Worm (Caenorhabditis elegans) whole organism, L1 larva: Measurements from ENCODE around the gene ador-1.

Experiments used
- C04F5.9 ChIP-seq: sonication (generic microtip); optimal IDR thresholded peaks from 2 replicates; lab custom pipeline; 2016; ENCODE audit warnings: missing genetic modification characterization, missing compliant biosample characterization
- F16B12.6 ChIP-seq: fragments of 150-350 bp; optimal IDR thresholded peaks from 2 replicates; lab custom pipeline; 2014; ENCODE audit warnings: missing biosample characterization, missing genetic modification characterization
- Y116A8C.19 ChIP-seq: sonication (generic microtip); optimal IDR thresholded peaks from 2 replicates; lab custom pipeline; 2016; ENCODE audit warnings: missing compliant biosample characterization, missing genetic modification characterization, borderline replicate concordance
- aha-1 ChIP-seq: fragments of 150-350 bp; optimal IDR thresholded peaks from 2 replicates; lab custom pipeline; 2014; ENCODE audit warnings: missing biosample characterization, missing genetic modification characterization
- alr-1 ChIP-seq: fragments of 200-800 bp; sonication (Bioruptor generic); optimal IDR thresholded peaks from 2 replicates; lab custom pipeline; 2018; ENCODE audit warnings: borderline replicate concordance, mild to moderate bottlenecking, missing genetic modification characterization, missing compliant biosample characterization
- aly-2 ChIP-seq: fragments of 150-350 bp; optimal IDR thresholded peaks from 2 replicates; lab custom pipeline; 2014; ENCODE audit warnings: missing biosample characterization, missing genetic modification characterization
- ceh-82 ChIP-seq, 3 experiments: fragments of 150-350 bp in 1 of 3; sonication (generic microtip) in 2 of 3; optimal IDR thresholded peaks; 2 replicates each; lab custom pipeline; 2014 to 2017; ENCODE audit warnings: missing biosample characterization in 3 of 3, missing genetic modification characterization in 3 of 3
- ceh-90 ChIP-seq: sonication (generic microtip); optimal IDR thresholded peaks from 2 replicates; lab custom pipeline; 2016; ENCODE audit warnings: missing genetic modification characterization, missing compliant biosample characterization
- dpl-1 ChIP-seq, 3 experiments: fragments of 150-350 bp in 2 of 3; sonication (generic microtip) in 1 of 3; optimal IDR thresholded peaks; 2 replicates each; lab custom pipeline; 2014 to 2017; ENCODE audit warnings: missing biosample characterization in 3 of 3, missing genetic modification characterization in 3 of 3, missing genetic modification reagents in 3 of 3
- efl-1 ChIP-seq, 4 experiments: fragments of 150-350 bp; optimal IDR thresholded peaks in 3 of 4; peaks in 1 of 4; 1 replicate in 1 of 4; 2 replicates in 3 of 4; lab custom pipeline; 2014; ENCODE audit warnings: missing biosample characterization in 2 of 4, missing genetic modification characterization in 2 of 4, missing genetic modification reagents in 2 of 4
- efl-3 ChIP-seq: fragments of 200-800 bp; sonication (Bioruptor generic); optimal IDR thresholded peaks from 2 replicates; lab custom pipeline; 2018; ENCODE audit warnings: mild to moderate bottlenecking, missing genetic modification characterization, missing compliant biosample characterization
- egl-13 ChIP-seq: sonication (generic microtip); optimal IDR thresholded peaks from 2 replicates; lab custom pipeline; 2016; ENCODE audit warnings: missing genotype, missing genetic modification reagents, missing genetic modification characterization, missing compliant biosample characterization
- elt-3 ChIP-seq, 6 experiments: fragments of 150-350 bp in 1 of 6; sonication (generic microtip); optimal IDR thresholded peaks; 2 replicates each; lab custom pipeline; 2017 to 2018; ENCODE audit warnings: missing biosample characterization in 6 of 6, missing genetic modification characterization in 6 of 6, inconsistent platforms in 1 of 6
- ets-5 ChIP-seq: fragments of 200-800 bp; sonication (Bioruptor generic); IDR thresholded peaks from 2 replicates; pipeline ENCODE4 v1.3.6; 2022; ENCODE audit warnings: missing genetic modification characterization, missing compliant biosample characterization
- fkh-10 ChIP-seq: sonication (generic microtip); optimal IDR thresholded peaks from 2 replicates; lab custom pipeline; 2017; ENCODE audit warnings: missing biosample characterization, missing genetic modification reagents, missing genetic modification characterization
- fkh-4 ChIP-seq: sonication (generic microtip); optimal IDR thresholded peaks from 2 replicates; lab custom pipeline; 2016; ENCODE audit warnings: missing compliant biosample characterization, missing genetic modification characterization, borderline replicate concordance
- fkh-8 ChIP-seq: sonication (generic microtip); optimal IDR thresholded peaks from 2 replicates; lab custom pipeline; 2016; ENCODE audit warnings: mild to moderate bottlenecking, missing genetic modification characterization, missing compliant biosample characterization
- fos-1 ChIP-seq: fragments of 150-350 bp; optimal IDR thresholded peaks from 2 replicates; lab custom pipeline; 2014; ENCODE audit warnings: missing biosample characterization, missing genetic modification characterization
- hlh-4 ChIP-seq: sonication (generic microtip); optimal IDR thresholded peaks from 2 replicates; lab custom pipeline; 2016; ENCODE audit warnings: mild to moderate bottlenecking, missing genetic modification characterization, missing compliant biosample characterization
- isw-1 ChIP-seq: fragments of 200-800 bp; sonication (Bioruptor generic); IDR thresholded peaks from 2 replicates; pipeline ENCODE4 v1.3.6; 2022; ENCODE audit warnings: missing genetic modification characterization, missing compliant biosample characterization
- lin-13 ChIP-seq: fragments of 150-350 bp; optimal IDR thresholded peaks from 2 replicates; lab custom pipeline; 2014; ENCODE audit warnings: missing biosample characterization, missing genetic modification reagents, missing genetic modification characterization
- lin-14 ChIP-seq: fragments of 200-800 bp; sonication (Bioruptor generic); optimal IDR thresholded peaks from 2 replicates; lab custom pipeline; 2018; ENCODE audit warnings: mild to moderate bottlenecking, missing genetic modification characterization, moderate library complexity, missing compliant biosample characterization
- lin-15B ChIP-seq: fragments of 150-350 bp; sonication (generic microtip); optimal IDR thresholded peaks from 3 replicates; lab custom pipeline; 2014; ENCODE audit warnings: missing biosample characterization, missing genetic modification characterization
- lin-35 ChIP-seq, 2 experiments: fragments of 150-350 bp; optimal IDR thresholded peaks; 2 replicates each; lab custom pipeline; 2014; ENCODE audit warnings: missing biosample characterization in 2 of 2, missing genetic modification characterization in 2 of 2, missing genetic modification reagents in 2 of 2
- lir-3 ChIP-seq: sonication (generic microtip); optimal IDR thresholded peaks from 2 replicates; lab custom pipeline; 2016; ENCODE audit warnings: mild to moderate bottlenecking, missing genetic modification characterization, moderate library complexity, missing compliant biosample characterization; ENCODE audit not compliant: poor library complexity
- lsy-2 ChIP-seq, 2 experiments: fragments of 150-350 bp; optimal IDR thresholded peaks; 2 replicates each; lab custom pipeline; 2014; ENCODE audit warnings: missing biosample characterization in 2 of 2, missing genetic modification characterization in 2 of 2
- mdl-1 ChIP-seq, 2 experiments: fragments of 150-350 bp; optimal IDR thresholded peaks; 2 replicates each; lab custom pipeline; 2014 to 2017; ENCODE audit warnings: missing biosample characterization in 2 of 2, missing genetic modification characterization in 2 of 2, inconsistent platforms in 1 of 2
- nhr-11 ChIP-seq: fragments of 150-350 bp; optimal IDR thresholded peaks from 2 replicates; lab custom pipeline; 2014; ENCODE audit warnings: missing biosample characterization, missing genetic modification characterization
- nhr-20 ChIP-seq: sonication (generic microtip); optimal IDR thresholded peaks from 2 replicates; lab custom pipeline; 2016; ENCODE audit warnings: mild to moderate bottlenecking, missing genetic modification characterization, missing compliant biosample characterization
- nhr-237 ChIP-seq: fragments of 150-350 bp; optimal IDR thresholded peaks from 2 replicates; lab custom pipeline; 2014; ENCODE audit warnings: missing biosample characterization, missing genetic modification characterization
- nhr-84 ChIP-seq: sonication (generic microtip); optimal IDR thresholded peaks from 2 replicates; lab custom pipeline; 2017; ENCODE audit warnings: missing biosample characterization, missing genetic modification characterization
- nhr-85 ChIP-seq: sonication (generic microtip); peaks from one replicate; lab custom pipeline; 2016; ENCODE audit warnings: missing genetic modification characterization, inconsistent platforms, missing compliant biosample characterization
- rnt-1 ChIP-seq: sonication (generic microtip); optimal IDR thresholded peaks from 2 replicates; lab custom pipeline; 2016; ENCODE audit warnings: mild to moderate bottlenecking, missing genetic modification characterization, moderate library complexity, missing compliant biosample characterization
- snpc-4 ChIP-seq: fragments of 150-350 bp; optimal IDR thresholded peaks from 2 replicates; lab custom pipeline; 2014; ENCODE audit warnings: missing biosample characterization, missing genetic modification characterization
- sptf-1 ChIP-seq: fragments of 150-350 bp; optimal IDR thresholded peaks from 2 replicates; lab custom pipeline; 2014; ENCODE audit warnings: missing biosample characterization, missing genetic modification characterization
- sup-37 ChIP-seq: fragments of 200-800 bp; sonication (Bioruptor generic); optimal IDR thresholded peaks from 2 replicates; lab custom pipeline; 2018; ENCODE audit warnings: mild to moderate bottlenecking, missing genetic modification characterization, missing compliant biosample characterization
- tbx-2 ChIP-seq: sonication (generic microtip); optimal IDR thresholded peaks from 2 replicates; lab custom pipeline; 2016; ENCODE audit warnings: missing genetic modification characterization, missing compliant biosample characterization
- unc-130 ChIP-seq: fragments of 150-350 bp; optimal IDR thresholded peaks from 2 replicates; lab custom pipeline; 2017; ENCODE audit warnings: missing biosample characterization, missing genetic modification characterization, inconsistent platforms
- unc-30 ChIP-seq: sonication (generic microtip); optimal IDR thresholded peaks from 2 replicates; lab custom pipeline; 2017; ENCODE audit warnings: missing biosample characterization, missing genetic modification characterization
- unc-62 ChIP-seq: fragments of 150-350 bp; optimal IDR thresholded peaks from 2 replicates; lab custom pipeline; 2014; ENCODE audit warnings: missing biosample characterization, missing genetic modification reagents, missing genetic modification characterization
- unc-86 ChIP-seq: sonication (generic microtip); optimal IDR thresholded peaks from 2 replicates; lab custom pipeline; 2016; ENCODE audit warnings: missing genetic modification characterization, missing compliant biosample characterization
- vab-15 ChIP-seq: sonication (generic microtip); optimal IDR thresholded peaks from 2 replicates; lab custom pipeline; 2017; ENCODE audit warnings: missing genotype, mild to moderate bottlenecking, missing genetic modification characterization, missing compliant biosample characterization
- xbp-1 ChIP-seq: sonication (generic microtip); optimal IDR thresholded peaks from 2 replicates; lab custom pipeline; 2016; ENCODE audit warnings: missing genetic modification characterization, missing compliant biosample characterization
- zip-4 ChIP-seq: fragments of 200-800 bp; sonication (Bioruptor generic); optimal IDR thresholded peaks from 2 replicates; lab custom pipeline; 2018; ENCODE audit warnings: mild to moderate bottlenecking, missing genetic modification characterization, moderate library complexity, missing compliant biosample characterization
- ztf-11 ChIP-seq, 2 experiments: sonication (generic microtip); optimal IDR thresholded peaks; 2 replicates each; lab custom pipeline; 2016 to 2017; ENCODE audit warnings: missing genetic modification characterization in 2 of 2, missing biosample characterization in 1 of 2, missing compliant biosample characterization in 1 of 2
- ztf-4 ChIP-seq: fragments of 150-350 bp; optimal IDR thresholded peaks from 2 replicates; lab custom pipeline; 2014; ENCODE audit warnings: missing biosample characterization, missing genetic modification characterization

The ador-1 gene

ce11 chrII:12456633-12457032 is 46.1 kb downstream of the ador-1 start, which contains the start of gene sre-32:
Gene sre-32, minus strand, starts transcription at chrII:12456733.
- TF ChIP-seq nhr-20 (tag; lab: Kevin White, UChicago) (no peak), snpc-4 (tag; lab: Kevin White, UChicago) (no peak), vab-15 (tag; lab: Kevin White, UChicago) (no peak), unc-30 (tag; lab: Kevin White, UChicago) (no peak), mdl-1 (tag; optimal IDR thresholded peaks at IDR 0.05; lab: Kevin White, UChicago) (no peak), egl-13 (tag; lab: Kevin White, UChicago) (no peak), sup-37 (GFP tag; lab: Kevin White, UChicago) (no peak), unc-86 (no peak), fkh-8 (tag; lab: Kevin White, UChicago) (no peak), lin-15B (tag; lab: Kevin White, UChicago) (no peak), fos-1 (tag; lab: Kevin White, UChicago) (no peak), fkh-10 (GFP tag; lab: Kevin White, UChicago) (no peak), dpl-1 (GFP tag; optimal IDR thresholded peaks at IDR 0.05; lab: Kevin White, UChicago) (no peak), ets-5 (GFP tag; lab: Robert Waterston, UW) (no peak), nhr-85 (no peak), nhr-237 (tag; lab: Kevin White, UChicago) (no peak)
- TF ChIP-seq, all 84 proteins: peak for 0

- no peak for TF ChIP-seq isw-1 (GFP tag; lab: Robert Waterston, UW)
- no peak for TF ChIP-seq hlh-4 (tag; lab: Kevin White, UChicago)
- no peak for TF ChIP-seq xbp-1 (tag; lab: Kevin White, UChicago)
- no peak for TF ChIP-seq efl-1 (optimal IDR thresholded peaks at IDR 0.05; lab: Kevin White, UChicago)
- TF ChIP-seq efl-1 (GFP tag; optimal IDR thresholded peaks at IDR 0.05 in 1 of 2; lab: Kevin White, UChicago) = no peak
- no peak for TF ChIP-seq fkh-4 (tag; lab: Kevin White, UChicago)
- TF ChIP-seq F16B12.6 (tag; lab: Kevin White, UChicago) = no peak
- TF ChIP-seq zip-4 (GFP tag; lab: Kevin White, UChicago) = no peak
- TF ChIP-seq fos-1 (tag; lab: Kevin White, UChicago) = no peak
- no peak for TF ChIP-seq ztf-11 (tag; optimal IDR thresholded peaks at IDR 0.05; lab: Kevin White, UChicago)
- TF ChIP-seq elt-3 (tag; optimal IDR thresholded peaks at IDR 0.05; lab: Kevin White, UChicago) = no peak
- no peak for TF ChIP-seq ztf-4 (tag; lab: Kevin White, UChicago)
- no peak for TF ChIP-seq dpl-1 (GFP tag; optimal IDR thresholded peaks at IDR 0.05; lab: Kevin White, UChicago)
- TF ChIP-seq sptf-1 (tag; lab: Kevin White, UChicago) = no peak
- no peak for TF ChIP-seq unc-130 (tag; lab: Kevin White, UChicago)
- no peak for TF ChIP-seq snpc-4 (tag; lab: Kevin White, UChicago)
- no peak for TF ChIP-seq alr-1
- no peak for TF ChIP-seq lin-14 (GFP tag; lab: Kevin White, UChicago)
- no peak for TF ChIP-seq tbx-2 (tag; lab: Kevin White, UChicago)
Measured at ce11 chrII:12452754-12453352, 49.8 kb downstream of the ador-1 start, which contains the start of the genes sre-35 and sre-33. Gene sre-35, minus strand, starts transcription at chrII:12452854. Gene sre-33, plus strand, starts transcription at chrII:12453302.

ce11 chrII:12449849-12450248 is 52.8 kb downstream of the ador-1 start, which contains the start of gene sre-34:
Gene sre-34, plus strand, starts transcription at chrII:12450149.
- TF ChIP-seq lin-13 (GFP tag; lab: Kevin White, UChicago) = no peak

ce11 chrII:12448241-12448640 is 54.4 kb downstream of the ador-1 start, which contains the start of gene srh-27:
Gene srh-27, plus strand, starts transcription at chrII:12448541.
- no peak for TF ChIP-seq rnt-1 (tag; lab: Kevin White, UChicago)
- TF ChIP-seq lir-3 = no peak
- no peak for TF ChIP-seq unc-130 (tag; lab: Kevin White, UChicago)
- no peak for TF ChIP-seq lsy-2 (tag; optimal IDR thresholded peaks at IDR 0.05; lab: Kevin White, UChicago)
- TF ChIP-seq efl-3 (GFP tag; lab: Kevin White, UChicago) = no peak
- no peak for TF ChIP-seq C04F5.9 (tag; lab: Kevin White, UChicago)
- TF ChIP-seq nhr-11 (tag; lab: Kevin White, UChicago) = no peak
- TF ChIP-seq unc-62 (GFP tag; lab: Kevin White, UChicago) = no peak
- TF ChIP-seq alr-1 = no peak
- no peak for TF ChIP-seq lin-35 (GFP tag; optimal IDR thresholded peaks at IDR 0.05; lab: Kevin White, UChicago)
- no peak for TF ChIP-seq ceh-82 (tag; optimal IDR thresholded peaks at IDR 0.05; lab: Kevin White, UChicago)
- TF ChIP-seq nhr-85 = no peak
- no peak for TF ChIP-seq sup-37 (GFP tag; lab: Kevin White, UChicago)
- TF ChIP-seq aly-2 = no peak
- no peak for TF ChIP-seq dpl-1 (GFP tag; optimal IDR thresholded peaks at IDR 0.05; lab: Kevin White, UChicago)
- TF ChIP-seq nhr-84 = no peak
- no peak for TF ChIP-seq ceh-90 (tag; lab: Kevin White, UChicago)
- TF ChIP-seq aha-1 (tag; lab: Kevin White, UChicago) = no peak
- no peak for TF ChIP-seq Y116A8C.19 (tag; lab: Kevin White, UChicago)
